Fruit fly (Drosophila melanogaster): Measurements from ENCODE around the gene Marcal1.

The Marcal1 gene

DNA sequence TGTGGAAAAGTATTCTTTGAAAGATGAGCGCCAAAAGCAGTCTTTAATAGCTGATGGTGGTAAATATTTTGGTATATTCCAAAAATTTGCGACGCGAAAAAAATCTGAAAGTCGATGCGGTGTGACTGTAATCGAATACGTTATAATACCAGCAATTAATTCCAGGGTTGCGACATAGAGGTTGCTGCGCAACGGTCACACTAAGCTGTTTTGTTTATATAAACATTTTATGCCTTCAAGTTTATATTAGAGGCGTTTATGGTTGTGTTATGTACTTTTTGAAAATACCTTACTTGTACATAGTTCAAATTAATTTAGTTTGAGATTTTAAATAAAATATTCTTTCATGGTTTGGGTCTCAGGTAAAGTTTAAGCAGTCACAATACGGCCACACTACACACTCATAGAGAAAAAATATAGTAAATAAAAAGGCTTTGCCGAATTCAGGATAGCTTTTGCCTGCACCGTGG, 16.1 kb downstream of the Marcal1 start, which contains the start of gene CG14043 (continued):
- no peak for TF ChIP-seq pan (optimal IDR thresholded peaks at IDR 0.05)
- TF ChIP-seq pan (GFP tag; optimal IDR thresholded peaks at IDR 0.05 in 1 of 2, IDR thresholded peaks at IDR 0.05 in 1 of 2): no peak
- peak; percentile 9 for TF ChIP-seq Spps (tag; optimal IDR thresholded peaks at IDR 0.05)
- TF ChIP-seq D (optimal IDR thresholded peaks at IDR 0.05): no peak
- TF ChIP-seq D (GFP tag; optimal IDR thresholded peaks at IDR 0.05): no peak
- no peak for TF ChIP-seq Vsx1 (GFP tag; optimal IDR thresholded peaks at IDR 0.05)
- TF ChIP-seq gcm2 (GFP tag; optimal IDR thresholded peaks at IDR 0.05): no peak
- peak; percentile 55 for TF ChIP-seq row (GFP tag; IDR thresholded peaks at IDR 0.05)
- TF ChIP-seq CG11504 (tag; optimal IDR thresholded peaks at IDR 0.05): no peak
- TF ChIP-seq CG18619 (GFP tag; optimal IDR thresholded peaks at IDR 0.05): no peak
- TF ChIP-seq CG10274 (GFP tag; optimal IDR thresholded peaks at IDR 0.05): no peak
- no peak for TF ChIP-seq CG18764 (GFP tag; optimal IDR thresholded peaks at IDR 0.05)
- peak; percentile 61 for TF ChIP-seq HmgD (GFP tag; optimal IDR thresholded peaks at IDR 0.05)
- peak; percentile 71 for TF ChIP-seq sd (tag; optimal IDR thresholded peaks at IDR 0.05)
- TF ChIP-seq ash1 (GFP tag; optimal IDR thresholded peaks at IDR 0.05): no peak
- no peak for TF ChIP-seq Taf1 (GFP tag; IDR thresholded peaks at IDR 0.05)
- TF ChIP-seq CG16779 (GFP tag; IDR thresholded peaks at IDR 0.05): no peak
- no peak for TF ChIP-seq CG1792 (GFP tag; optimal IDR thresholded peaks at IDR 0.05)
- no peak for TF ChIP-seq cas (GFP tag; IDR thresholded peaks at IDR 0.05)
- no peak for TF ChIP-seq CG2129 (GFP tag; IDR thresholded peaks at IDR 0.05; ENCODE audit: partially characterized antibody)
- TF ChIP-seq CG7987 (GFP tag; optimal IDR thresholded peaks at IDR 0.05): no peak
- peak; percentile 69 for TF ChIP-seq CG2712 (tag; optimal IDR thresholded peaks at IDR 0.05)
- TF ChIP-seq Med (GFP tag): peak; percentile 73
- no peak for TF ChIP-seq hth (optimal IDR thresholded peaks at IDR 0.05)
- no peak for TF ChIP-seq ham (GFP tag; IDR thresholded peaks at IDR 0.05)
- no peak for TF ChIP-seq CG1233 (GFP tag; optimal IDR thresholded peaks at IDR 0.05)
- no peak for TF ChIP-seq CG14014 (GFP tag; IDR thresholded peaks at IDR 0.05)
- peak; percentile 14 for TF ChIP-seq CG9727 (GFP tag; optimal IDR thresholded peaks at IDR 0.05)
- no peak for TF ChIP-seq CG7372 (GFP tag; IDR thresholded peaks at IDR 0.05)
- no peak for TF ChIP-seq CG7357 (GFP tag; IDR thresholded peaks at IDR 0.05)
- no peak for TF ChIP-seq MTF-1 (GFP tag; optimal IDR thresholded peaks at IDR 0.05; ENCODE audit: borderline replicate concordance)
- TF ChIP-seq CG3163 (GFP tag; optimal IDR thresholded peaks at IDR 0.05): no peak
- TF ChIP-seq crp (GFP tag; optimal IDR thresholded peaks at IDR 0.05): peak in 1 of 2 experiments; percentile 43
- TF ChIP-seq gt (GFP tag; IDR thresholded peaks at IDR 0.05): no peak
- no peak for TF ChIP-seq Dbx (GFP tag; IDR thresholded peaks at IDR 0.05)
- no peak for TF ChIP-seq Fer1 (GFP tag; optimal IDR thresholded peaks at IDR 0.05)
- no peak for TF ChIP-seq CG4730 (GFP tag; IDR thresholded peaks at IDR 0.05)
- TF ChIP-seq CG6813 (GFP tag; optimal IDR thresholded peaks at IDR 0.05): no peak
- no peak for TF ChIP-seq lbe (GFP tag; optimal IDR thresholded peaks at IDR 0.05)
- no peak for TF ChIP-seq CG6175 (GFP tag; IDR thresholded peaks at IDR 0.05)
- peak; percentile 70 for TF ChIP-seq CG15514 (GFP tag; optimal IDR thresholded peaks at IDR 0.05)
- TF ChIP-seq nerfin-2 (GFP tag; IDR thresholded peaks at IDR 0.05; ENCODE audit: partially characterized antibody): no peak
- no peak for TF ChIP-seq HLH4C (GFP tag; IDR thresholded peaks at IDR 0.05; ENCODE audit: partially characterized antibody)
- peak; percentile 0 for TF ChIP-seq CG3995 (GFP tag; optimal IDR thresholded peaks at IDR 0.05)
- no peak for TF ChIP-seq nom (GFP tag; optimal IDR thresholded peaks at IDR 0.05)
- peak; percentile 54 for TF ChIP-seq CG13624 (GFP tag; optimal IDR thresholded peaks at IDR 0.05)
- TF ChIP-seq tll (GFP tag; optimal IDR thresholded peaks at IDR 0.05): no peak
- TF ChIP-seq CG7786 (GFP tag; optimal IDR thresholded peaks at IDR 0.05): peak; percentile 40
- no peak for TF ChIP-seq ab (GFP tag; optimal IDR thresholded peaks at IDR 0.05)
- no peak for TF ChIP-seq bab2 (GFP tag; optimal IDR thresholded peaks at IDR 0.05)
- TF ChIP-seq Dp (GFP tag; optimal IDR thresholded peaks at IDR 0.05): peak; percentile 78

All from whole organism, embryonic.